Fruit fly (Drosophila melanogaster) whole organism, embryonic: ENCODE results near the gene Cpr31A.

Experiments used
- Aef1 ChIP-seq: fragments of 200-800 bp; sonication (Bioruptor generic); IDR thresholded peaks from 3 replicates; pipeline ENCODE4 v1.3.6; 2022; ENCODE audit warnings: missing biosample characterization, missing genetic modification characterization
- Atf6 ChIP-seq: fragments of 200-800 bp; sonication (Bioruptor generic); IDR thresholded peaks from 2 replicates; pipeline ENCODE4 v1.3.6; 2022; ENCODE audit warnings: missing biosample characterization, missing genetic modification characterization
- Bteb2 ChIP-seq: fragments of 200-800 bp; sonication (Bioruptor generic); optimal IDR thresholded peaks from 2 replicates; lab custom pipeline; 2016; ENCODE audit warnings: missing biosample characterization, missing genetic modification characterization
- CG10274 ChIP-seq: fragments of 200-800 bp; sonication (Bioruptor generic); optimal IDR thresholded peaks from 3 replicates; lab custom pipeline; 2017; ENCODE audit warnings: missing biosample characterization, mild to moderate bottlenecking, missing genetic modification characterization
- CG1233 ChIP-seq: fragments of 200-800 bp; sonication (Bioruptor generic); optimal IDR thresholded peaks from 4 replicates; lab custom pipeline; 2018; ENCODE audit warnings: missing biosample characterization, mild to moderate bottlenecking, missing genetic modification characterization
- CG13296 ChIP-seq: fragments of 200-800 bp; sonication (Bioruptor generic); optimal IDR thresholded peaks from 3 replicates; lab custom pipeline; 2018; ENCODE audit warnings: missing biosample characterization, mild to moderate bottlenecking, missing genetic modification characterization
- CG14710 ChIP-seq: fragments of 200-800 bp; sonication (Bioruptor generic); optimal IDR thresholded peaks from 3 replicates; lab custom pipeline; 2019; ENCODE audit warnings: missing biosample characterization, mild to moderate bottlenecking, missing genetic modification characterization, moderate library complexity
- CG15073 ChIP-seq: fragments of 200-800 bp; sonication (Bioruptor generic); optimal IDR thresholded peaks from 2 replicates; lab custom pipeline; 2016; ENCODE audit warnings: missing biosample characterization, missing genetic modification characterization
- CG1603 ChIP-seq: fragments of 200-800 bp; sonication (Bioruptor generic); optimal IDR thresholded peaks from 2 replicates; lab custom pipeline; 2019; ENCODE audit warnings: missing biosample characterization, mild to moderate bottlenecking, missing genetic modification characterization, moderate library complexity
- CG2199 ChIP-seq: fragments of 200-800 bp; sonication (Bioruptor generic); IDR thresholded peaks from 3 replicates; pipeline ENCODE4 v1.3.6; 2022; ENCODE audit warnings: missing biosample characterization, missing genetic modification characterization
- CG32772 ChIP-seq: fragments of 200-800 bp; sonication (Bioruptor generic); IDR thresholded peaks from 2 replicates; pipeline ENCODE4 v1.3.6; 2022; ENCODE audit warnings: missing biosample characterization, missing genetic modification characterization
- CG3281 ChIP-seq: fragments of 200-800 bp; sonication (Bioruptor generic); optimal IDR thresholded peaks from 3 replicates; lab custom pipeline; 2017; ENCODE audit warnings: missing biosample characterization, mild to moderate bottlenecking, missing genetic modification characterization
- CG43689 ChIP-seq: fragments of 200-800 bp; sonication (Bioruptor generic); IDR thresholded peaks from 2 replicates; pipeline ENCODE4 v1.3.6; 2022; ENCODE audit warnings: missing biosample characterization, missing genetic modification characterization
- CG5245 ChIP-seq: fragments of 200-800 bp; sonication (Bioruptor generic); optimal IDR thresholded peaks from 3 replicates; lab custom pipeline; 2016; ENCODE audit warnings: missing biosample characterization, missing genetic modification characterization
- CG6765 ChIP-seq: fragments of 200-800 bp; sonication (Bioruptor generic); optimal IDR thresholded peaks from 3 replicates; lab custom pipeline; 2017; ENCODE audit warnings: missing biosample characterization, mild to moderate bottlenecking, missing genetic modification characterization
- CG7745 ChIP-seq: fragments of 200-800 bp; sonication (Bioruptor generic); optimal IDR thresholded peaks from 2 replicates; lab custom pipeline; 2018; ENCODE audit warnings: missing biosample characterization, mild to moderate bottlenecking, missing genetic modification characterization, moderate library complexity
- CG9215 ChIP-seq: fragments of 200-800 bp; sonication (Bioruptor generic); IDR thresholded peaks from 2 replicates; pipeline ENCODE4 v1.3.6; 2022; ENCODE audit warnings: missing biosample characterization, missing genetic modification characterization
- CkIIα-i1 ChIP-seq: fragments of 200-800 bp; sonication (Bioruptor generic); IDR thresholded peaks from 2 replicates; pipeline ENCODE4 v1.3.6; 2022; ENCODE audit warnings: missing biosample characterization, missing genetic modification characterization
- D ChIP-seq, 2 experiments: fragments of 200-800 bp in 1 of 2; fragments of >200 bp in 1 of 2; sonication (Bioruptor generic) in 1 of 2; optimal IDR thresholded peaks; 2 replicates in 1 of 2; 3 replicates in 1 of 2; lab custom pipeline; 2017; ENCODE audit warnings: mild to moderate bottlenecking in 1 of 2, missing biosample characterization in 1 of 2, missing genetic modification characterization in 1 of 2, missing genetic modification reagents in 1 of 2
- Doc2 ChIP-seq: fragments of 200-800 bp; sonication (Bioruptor generic); IDR thresholded peaks from 2 replicates; pipeline ENCODE4 v1.3.6; 2022; ENCODE audit warnings: missing biosample characterization, missing genetic modification characterization
- Dp ChIP-seq: fragments of 200-800 bp; sonication (Bioruptor generic); optimal IDR thresholded peaks from 2 replicates; lab custom pipeline; 2018; ENCODE audit warnings: missing biosample characterization, mild to moderate bottlenecking, missing genetic modification characterization, moderate library complexity
- Dref ChIP-seq: fragments of 200-800 bp; sonication (Bioruptor generic); IDR thresholded peaks from 2 replicates; pipeline ENCODE4 v1.3.6; 2022; ENCODE audit warnings: missing biosample characterization, missing genetic modification characterization
- Drgx ChIP-seq: fragments of 200-800 bp; sonication (Bioruptor generic); IDR thresholded peaks from 2 replicates; pipeline ENCODE4 v1.3.6; 2022; ENCODE audit warnings: missing biosample characterization, missing genetic modification characterization
- Elba2 ChIP-seq: fragments of 200-800 bp; sonication (Bioruptor generic); optimal IDR thresholded peaks from 3 replicates; lab custom pipeline; 2016; ENCODE audit warnings: missing biosample characterization, missing genetic modification characterization
- Fer3 ChIP-seq: fragments of 200-800 bp; sonication (Bioruptor generic); optimal IDR thresholded peaks from 2 replicates; lab custom pipeline; 2018; ENCODE audit warnings: missing biosample characterization, mild to moderate bottlenecking, missing genetic modification characterization, moderate library complexity
- Gug ChIP-seq: fragments of 200-800 bp; sonication (Bioruptor generic); IDR thresholded peaks from 4 replicates; pipeline ENCODE4 v1.3.6; 2022; ENCODE audit warnings: missing biosample characterization, missing genetic modification characterization
- Jarid2 ChIP-seq: fragments of 200-800 bp; sonication (Bioruptor generic); optimal IDR thresholded peaks from 3 replicates; lab custom pipeline; 2017; ENCODE audit warnings: mild to moderate bottlenecking, missing biosample characterization, missing genetic modification reagents, missing genetic modification characterization
- MESR4 ChIP-seq: fragments of 200-800 bp; sonication (Bioruptor generic); optimal IDR thresholded peaks from 2 replicates; lab custom pipeline; 2018; ENCODE audit warnings: missing biosample characterization, mild to moderate bottlenecking, missing genetic modification characterization, moderate library complexity
- Opbp ChIP-seq: fragments of 200-800 bp; sonication (Bioruptor generic); IDR thresholded peaks from 3 replicates; pipeline ENCODE4 v1.3.6; 2022; ENCODE audit warnings: missing biosample characterization, missing genetic modification characterization; ENCODE audit not compliant: partially characterized antibody
- Ravus ChIP-seq: fragments of 200-800 bp; sonication (Bioruptor generic); IDR thresholded peaks from 2 replicates; pipeline ENCODE4 v1.3.6; 2022; ENCODE audit warnings: missing biosample characterization, missing genetic modification characterization
- Stat92E ChIP-seq, 3 experiments: fragments of >200 bp in 2 of 3; fragments of 200-800 bp in 1 of 3; sonication (Bioruptor generic) in 1 of 3; optimal IDR thresholded peaks; 2 replicates each; lab custom pipeline; 2017 to 2019; ENCODE audit warnings: missing biosample characterization in 3 of 3, missing genetic modification characterization in 3 of 3, mild to moderate bottlenecking in 1 of 3, moderate library complexity in 1 of 3
- TFAM ChIP-seq: fragments of 200-800 bp; sonication (Bioruptor generic); optimal IDR thresholded peaks from 2 replicates; lab custom pipeline; 2017; ENCODE audit warnings: missing biosample characterization, missing genetic modification characterization, inconsistent platforms
- ab ChIP-seq: fragments of 200-800 bp; sonication (Bioruptor generic); optimal IDR thresholded peaks from 2 replicates; lab custom pipeline; 2016; ENCODE audit warnings: missing biosample characterization, missing genetic modification characterization
- bcd ChIP-seq: fragments of 200-800 bp; sonication (Bioruptor generic); optimal IDR thresholded peaks from 2 replicates; lab custom pipeline; 2017; ENCODE audit warnings: missing biosample characterization, mild to moderate bottlenecking, missing genetic modification characterization
- corto ChIP-seq: fragments of 200-800 bp; sonication (Bioruptor generic); optimal IDR thresholded peaks from 2 replicates; lab custom pipeline; 2016; ENCODE audit warnings: missing biosample characterization, mild to moderate bottlenecking, missing genetic modification characterization, moderate library complexity
- dati ChIP-seq: fragments of 200-800 bp; sonication (Bioruptor generic); IDR thresholded peaks from 2 replicates; pipeline ENCODE4 v1.3.6; 2022; ENCODE audit warnings: missing biosample characterization, missing genetic modification characterization
- insv ChIP-seq, 2 experiments: fragments of 200-800 bp; sonication (Bioruptor generic); optimal IDR thresholded peaks; 3 replicates each; lab custom pipeline; 2016 to 2018; ENCODE audit warnings: missing biosample characterization in 2 of 2, missing genetic modification characterization in 2 of 2
- knrl ChIP-seq: fragments of 200-800 bp; sonication (Bioruptor generic); IDR thresholded peaks from 3 replicates; pipeline ENCODE4 v1.3.6; 2022; ENCODE audit warnings: missing biosample characterization, missing genetic modification characterization; ENCODE audit not compliant: partially characterized antibody
- lab ChIP-seq: fragments of 200-800 bp; sonication (Bioruptor generic); optimal IDR thresholded peaks from 3 replicates; lab custom pipeline; 2017; ENCODE audit warnings: missing biosample characterization, missing genetic modification characterization, mild to moderate bottlenecking, moderate library complexity, missing genetic modification reagents
- lilli ChIP-seq: fragments of 200-800 bp; sonication (Bioruptor generic); optimal IDR thresholded peaks from 3 replicates; lab custom pipeline; 2016; ENCODE audit warnings: missing biosample characterization, missing genetic modification characterization
- lov ChIP-seq, 2 experiments: fragments of 200-800 bp in 1 of 2; fragments of >200 bp in 1 of 2; sonication (Bioruptor generic) in 1 of 2; IDR thresholded peaks in 1 of 2; optimal IDR thresholded peaks in 1 of 2; 2 replicates in 1 of 2; 3 replicates in 1 of 2; pipeline versions ENCODE4 v1.3.6 to Lab custom; 2017 to 2022; ENCODE audit warnings: missing biosample characterization in 1 of 2, missing genetic modification characterization in 1 of 2
- pho ChIP-seq: fragments of 200-800 bp; sonication (Bioruptor generic); optimal IDR thresholded peaks from 2 replicates; lab custom pipeline; 2016; ENCODE audit warnings: missing biosample characterization, missing genetic modification characterization
- pum ChIP-seq: fragments of 200-800 bp; sonication (Bioruptor generic); optimal IDR thresholded peaks from 2 replicates; lab custom pipeline; 2016; ENCODE audit warnings: missing biosample characterization, missing genetic modification characterization
- repo ChIP-seq: fragments of 200-800 bp; sonication (Bioruptor generic); optimal IDR thresholded peaks from 2 replicates; lab custom pipeline; 2016; ENCODE audit warnings: missing biosample characterization, missing genetic modification characterization
- sna ChIP-seq: fragments of 200-800 bp; sonication (Bioruptor generic); IDR thresholded peaks from 2 replicates; pipeline ENCODE4 v1.3.6; 2022; ENCODE audit warnings: missing biosample characterization, missing genetic modification characterization; ENCODE audit not compliant: partially characterized antibody
- stwl ChIP-seq: fragments of 200-800 bp; sonication (Bioruptor generic); optimal IDR thresholded peaks from 3 replicates; lab custom pipeline; 2018; ENCODE audit warnings: missing biosample characterization, mild to moderate bottlenecking, missing genetic modification characterization, moderate library complexity
- zfh2 ChIP-seq: fragments of 200-800 bp; sonication (Bioruptor generic); optimal IDR thresholded peaks from 2 replicates; lab custom pipeline; 2016; ENCODE audit warnings: missing biosample characterization, missing genetic modification characterization

Cpr31A gene

dm6 chr2L:10009800-10010658, 44.0 kb upstream of the Cpr31A start (continued):
- peak; percentile 98 for TF ChIP-seq lab
- TF ChIP-seq Atf6 (GFP tag; lab: Robert Waterston, UW) = peak; percentile 97
- TF ChIP-seq CG7745 = peak; percentile 64
- TF ChIP-seq CG13296 = peak; percentile 94
- peak; percentile 97 for TF ChIP-seq pum
- TF ChIP-seq CG3281 (GFP tag; lab: Kevin White, UChicago) = peak; percentile 95
- TF ChIP-seq bcd (GFP tag; lab: Kevin White, UChicago) = peak; percentile 96
- peak; percentile 92 for TF ChIP-seq CG6765
- peak; percentile 95 for TF ChIP-seq Bteb2 (GFP tag; lab: Kevin White, UChicago)
- peak; percentile 89 for TF ChIP-seq dati
- peak; percentile 95 for TF ChIP-seq corto (GFP tag; lab: Kevin White, UChicago)
- no peak for TF ChIP-seq lov (optimal IDR thresholded peaks at IDR 0.05; lab: Kevin White, UChicago)
- peak; percentile 92 for TF ChIP-seq lov (GFP tag; IDR thresholded peaks at IDR 0.05; lab: Robert Waterston, UW)
- TF ChIP-seq Fer3 (tag; lab: Kevin White, UChicago) = peak; percentile 97
- TF ChIP-seq zfh2 = peak; percentile 99
- TF ChIP-seq ab = peak; percentile 96
- peak; percentile 99 for TF ChIP-seq Drgx (GFP tag; lab: Robert Waterston, UW)
- TF ChIP-seq Gug (GFP tag; lab: Robert Waterston, UW) = peak; percentile 98
- TF ChIP-seq CG2199 (GFP tag; lab: Robert Waterston, UW) = peak; percentile 98
- peak; percentile 61 for TF ChIP-seq Elba2
- TF ChIP-seq lilli = peak; percentile 99
- TF ChIP-seq CG10274 = peak; percentile 90
- 0 out of 2 replicates have a peak, but pooled peaks have one; percentile 18 for TF ChIP-seq sna
- TF ChIP-seq MESR4 = peak; percentile 56
- TF ChIP-seq Dref = peak; percentile 48
- TF ChIP-seq Jarid2 (GFP tag; lab: Kevin White, UChicago) = peak; percentile 82
- TF ChIP-seq CG14710 (tag; lab: Kevin White, UChicago) = peak; percentile 89
- no peak for TF ChIP-seq D (optimal IDR thresholded peaks at IDR 0.05; lab: Kevin White, UChicago)
- TF ChIP-seq D (GFP tag; optimal IDR thresholded peaks at IDR 0.05; lab: Kevin White, UChicago) = peak; percentile 92
- peak; percentile 95 for TF ChIP-seq CG5245 (GFP tag; lab: Kevin White, UChicago)
- TF ChIP-seq CG15073 (GFP tag; lab: Kevin White, UChicago) = peak; percentile 62
- peak; percentile 94 for TF ChIP-seq CG9215 (GFP tag; lab: Robert Waterston, UW)
- peak; percentile 97 for TF ChIP-seq Aef1 (GFP tag; lab: Robert Waterston, UW)
- peak; percentile 34 for TF ChIP-seq stwl (tag; lab: Kevin White, UChicago)
- TF ChIP-seq CG43689 = peak; percentile 93
- TF ChIP-seq TFAM (GFP tag; lab: Kevin White, UChicago) = peak; percentile 74
- peak; percentile 14 for TF ChIP-seq Dp (GFP tag; lab: Kevin White, UChicago)
- TF ChIP-seq pho (GFP tag; lab: Kevin White, UChicago) = peak; percentile 98
- TF ChIP-seq CG32772 (GFP tag; lab: Robert Waterston, UW) = peak; percentile 97
- peak in 1 of 3 experiments; percentile 83 for TF ChIP-seq Stat92E (GFP tag; optimal IDR thresholded peaks at IDR 0.05; lab: Kevin White, UChicago)
- TF ChIP-seq insv (GFP tag; optimal IDR thresholded peaks at IDR 0.05; lab: Kevin White, UChicago) = peak; percentile 14 to 26
- no peak for TF ChIP-seq knrl (GFP tag; lab: Robert Waterston, UW)
- TF ChIP-seq Opbp (GFP tag; lab: Robert Waterston, UW) = no peak
- TF ChIP-seq CG1233 (GFP tag; lab: Kevin White, UChicago) = peak; percentile 95
- TF ChIP-seq Ravus (GFP tag; lab: Robert Waterston, UW) = peak; percentile 92
- peak; percentile 88 for TF ChIP-seq CkIIα-i1 (GFP tag; lab: Robert Waterston, UW)
- peak; percentile 97 for TF ChIP-seq repo
- peak; percentile 94 for TF ChIP-seq Doc2 (GFP tag; lab: Robert Waterston, UW)
- TF ChIP-seq CG1603 = peak; percentile 98
